Worm (Caenorhabditis elegans) whole organism, late embryonic: ENCODE data around the gene T20G5.13.

Experiments used
- K02D7.2 ChIP-seq: sonication (generic microtip); optimal IDR thresholded peaks from 2 replicates; lab custom pipeline; 2017; ENCODE audit warnings: mild to moderate bottlenecking, missing genetic modification characterization, missing compliant biosample characterization
- hlh-13 ChIP-seq: fragments of 200-800 bp; sonication (Bioruptor generic); optimal IDR thresholded peaks from 2 replicates; lab custom pipeline; 2018; ENCODE audit warnings: mild to moderate bottlenecking, missing genetic modification characterization, missing compliant biosample characterization
- mec-3 ChIP-seq: sonication (generic microtip); optimal IDR thresholded peaks from 2 replicates; lab custom pipeline; 2016; ENCODE audit warnings: borderline replicate concordance, missing genetic modification characterization, missing compliant biosample characterization
- nfya-1 ChIP-seq: sonication (generic microtip); optimal IDR thresholded peaks from 2 replicates; lab custom pipeline; 2017; ENCODE audit warnings: missing genetic modification characterization, mild to moderate bottlenecking, missing compliant biosample characterization, antibody characterized with exemption, moderate library complexity
- pha-4 ChIP-seq: fragments of 150-350 bp; optimal IDR thresholded peaks from 2 replicates; lab custom pipeline; 2018; ENCODE audit warnings: missing biosample characterization, missing genetic modification reagents, missing genetic modification characterization
- sox-4 ChIP-seq: sonication (generic microtip); optimal IDR thresholded peaks from 2 replicates; lab custom pipeline; 2017; ENCODE audit warnings: mild to moderate bottlenecking, missing genetic modification characterization, inconsistent platforms, missing compliant biosample characterization
- tbx-7 ChIP-seq: sonication (generic microtip); optimal IDR thresholded peaks from 2 replicates; lab custom pipeline; 2016; ENCODE audit warnings: missing genotype, missing genetic modification characterization, missing compliant biosample characterization

- TF ChIP-seq tbx-7 (tag; lab: Kevin White, UChicago) (no peak), pha-4 (tag; lab: Kevin White, UChicago) (no peak), nfya-1 (tag; lab: Kevin White, UChicago) (no peak), K02D7.2 (no peak), hlh-13 (GFP tag; lab: Kevin White, UChicago) (no peak), mec-3 (no peak), sox-4 (tag; lab: Kevin White, UChicago) (no peak)
These were observed 38.9 kb upstream of the T20G5.13 start for ce11 chrIII:10240073-10240472.
